Fruit fly (Drosophila melanogaster) whole organism, embryonic: ENCODE measurements around the gene slpr.
A peak's percentile ranks its signal among the peaks of the same experiment; 100 is the strongest.

Source experiments
- Antp ChIP-seq: fragments of 200-800 bp; sonication (Bioruptor generic); optimal IDR thresholded peaks from 3 replicates; lab custom pipeline; 2016; ENCODE audit warnings: missing biosample characterization, missing genetic modification characterization
- Blimp-1 ChIP-seq: fragments of 200-800 bp; sonication (Bioruptor generic); optimal IDR thresholded peaks from 3 replicates; lab custom pipeline; 2018; ENCODE audit warnings: missing biosample characterization, missing genetic modification characterization, mild to moderate bottlenecking, moderate library complexity, missing genetic modification reagents
- CG10321 ChIP-seq: fragments of 200-800 bp; sonication (Bioruptor generic); IDR thresholded peaks from 2 replicates; pipeline ENCODE4 v1.3.6; 2022; ENCODE audit warnings: missing biosample characterization, missing genetic modification characterization
- CG11398 ChIP-seq: fragments of 200-800 bp; sonication (Bioruptor generic); optimal IDR thresholded peaks from 2 replicates; lab custom pipeline; 2016; ENCODE audit warnings: missing biosample characterization, missing genetic modification characterization
- CG11456 ChIP-seq: fragments of 200-800 bp; sonication (Bioruptor generic); IDR thresholded peaks from 3 replicates; pipeline ENCODE4 v1.3.6; 2022; ENCODE audit warnings: missing biosample characterization, missing genetic modification characterization
- CG12071 ChIP-seq: fragments of 200-800 bp; sonication (Bioruptor generic); optimal IDR thresholded peaks from 3 replicates; lab custom pipeline; 2018; ENCODE audit warnings: missing biosample characterization, mild to moderate bottlenecking, missing genetic modification characterization
- CG12104 ChIP-seq: fragments of 200-800 bp; sonication (Bioruptor generic); optimal IDR thresholded peaks from 3 replicates; lab custom pipeline; 2016; ENCODE audit warnings: missing biosample characterization, missing genetic modification characterization
- CG13123 ChIP-seq: fragments of 200-800 bp; sonication (Bioruptor generic); optimal IDR thresholded peaks from 2 replicates; lab custom pipeline; 2016; ENCODE audit warnings: missing biosample characterization, missing genetic modification characterization
- CG13624 ChIP-seq: fragments of 200-800 bp; sonication (Bioruptor generic); optimal IDR thresholded peaks from 2 replicates; lab custom pipeline; 2016; ENCODE audit warnings: missing biosample characterization, missing genetic modification characterization
- CG2889 ChIP-seq: fragments of 200-800 bp; sonication (Bioruptor generic); IDR thresholded peaks from 3 replicates; pipeline ENCODE4 v1.3.6; 2022; ENCODE audit warnings: missing biosample characterization, missing genetic modification characterization
- CG30431 ChIP-seq: fragments of 200-800 bp; sonication (Bioruptor generic); optimal IDR thresholded peaks from 2 replicates; lab custom pipeline; 2017; ENCODE audit warnings: missing biosample characterization, missing genetic modification characterization
- CG3065 ChIP-seq: fragments of 200-800 bp; sonication (Bioruptor generic); optimal IDR thresholded peaks from 2 replicates; lab custom pipeline; 2016; ENCODE audit warnings: missing biosample characterization, missing genetic modification characterization
- CG31441 ChIP-seq: fragments of 200-800 bp; sonication (Bioruptor generic); IDR thresholded peaks from 2 replicates; pipeline ENCODE4 v1.3.6; 2022; ENCODE audit warnings: missing biosample characterization, missing genetic modification characterization
- CG32772 ChIP-seq: fragments of 200-800 bp; sonication (Bioruptor generic); IDR thresholded peaks from 2 replicates; pipeline ENCODE4 v1.3.6; 2022; ENCODE audit warnings: missing biosample characterization, missing genetic modification characterization
- CG4328 ChIP-seq: fragments of 200-800 bp; sonication (Bioruptor generic); optimal IDR thresholded peaks from 3 replicates; lab custom pipeline; 2017; ENCODE audit warnings: missing biosample characterization, missing genetic modification reagents, missing genetic modification characterization
- CG5180 ChIP-seq: fragments of 200-800 bp; sonication (Bioruptor generic); optimal IDR thresholded peaks from 3 replicates; lab custom pipeline; 2017; ENCODE audit warnings: missing biosample characterization, missing genetic modification characterization, mild to moderate bottlenecking, moderate library complexity, missing genetic modification reagents
- CG6813 ChIP-seq: fragments of 200-800 bp; sonication (Bioruptor generic); optimal IDR thresholded peaks from 2 replicates; lab custom pipeline; 2017; ENCODE audit warnings: missing biosample characterization, missing genetic modification characterization, mild to moderate bottlenecking, moderate library complexity, missing genetic modification reagents
- CG8388 ChIP-seq: fragments of 200-800 bp; sonication (Bioruptor generic); optimal IDR thresholded peaks from 2 replicates; lab custom pipeline; 2019; ENCODE audit warnings: missing biosample characterization, mild to moderate bottlenecking, missing genetic modification characterization, moderate library complexity
- CkIIα-i1 ChIP-seq: fragments of 200-800 bp; sonication (Bioruptor generic); IDR thresholded peaks from 2 replicates; pipeline ENCODE4 v1.3.6; 2022; ENCODE audit warnings: missing biosample characterization, missing genetic modification characterization
- Deaf1 ChIP-seq: fragments of 200-800 bp; optimal IDR thresholded peaks from 3 replicates; lab custom pipeline; 2019; ENCODE audit warnings: missing biosample characterization, mild to moderate bottlenecking, missing genetic modification characterization, moderate library complexity
- Dip2 ChIP-seq: fragments of 200-800 bp; sonication (Bioruptor generic); IDR thresholded peaks from 2 replicates; pipeline ENCODE4 v1.3.6; 2022; ENCODE audit warnings: missing biosample characterization, missing genetic modification characterization
- HLH54F ChIP-seq: fragments of 200-800 bp; sonication (Bioruptor generic); optimal IDR thresholded peaks from 3 replicates; lab custom pipeline; 2016; ENCODE audit warnings: missing biosample characterization, missing genetic modification characterization
- Hand ChIP-seq: fragments of 200-800 bp; sonication (Bioruptor generic); optimal IDR thresholded peaks from 2 replicates; lab custom pipeline; 2017; ENCODE audit warnings: mild to moderate bottlenecking, missing biosample characterization, missing genetic modification reagents, missing genetic modification characterization
- NfI ChIP-seq: fragments of 200-800 bp; sonication (Bioruptor generic); optimal IDR thresholded peaks from 3 replicates; lab custom pipeline; 2018; ENCODE audit warnings: missing biosample characterization, mild to moderate bottlenecking, missing genetic modification characterization, moderate library complexity
- Optix ChIP-seq: fragments of 200-800 bp; sonication (Bioruptor generic); IDR thresholded peaks from 3 replicates; pipeline ENCODE4 v1.3.6; 2022; ENCODE audit warnings: missing biosample characterization, missing genetic modification characterization
- Rfx ChIP-seq: fragments of 200-800 bp; sonication (Bioruptor generic); IDR thresholded peaks from 2 replicates; pipeline ENCODE4 v1.3.6; 2022; ENCODE audit warnings: missing biosample characterization, missing genetic modification characterization
- Scr ChIP-seq: fragments of 200-800 bp; sonication (Bioruptor generic); IDR thresholded peaks from 2 replicates; pipeline ENCODE4 v1.3.6; 2022; ENCODE audit warnings: missing biosample characterization, missing genetic modification characterization; ENCODE audit not compliant: partially characterized antibody
- Sry-δ ChIP-seq: fragments of 200-800 bp; sonication (Bioruptor generic); optimal IDR thresholded peaks from 2 replicates; lab custom pipeline; 2016; ENCODE audit warnings: missing biosample characterization, missing genetic modification characterization
- Xrp1 ChIP-seq: fragments of 200-800 bp; sonication (Bioruptor generic); IDR thresholded peaks from 2 replicates; pipeline ENCODE4 v1.3.6; 2022; ENCODE audit warnings: missing biosample characterization, missing genetic modification characterization
- ap ChIP-seq: fragments of 200-800 bp; sonication (Bioruptor generic); IDR thresholded peaks from 2 replicates; pipeline ENCODE4 v1.3.6; 2022; ENCODE audit warnings: missing biosample characterization, missing genetic modification characterization
- bsh ChIP-seq, 2 experiments: fragments of 200-800 bp; sonication (Bioruptor generic); optimal IDR thresholded peaks; 2 replicates each; lab custom pipeline; 2017 to 2018; ENCODE audit warnings: mild to moderate bottlenecking in 2 of 2, missing biosample characterization in 2 of 2, missing genetic modification characterization in 2 of 2, moderate library complexity in 1 of 2
- cato ChIP-seq: fragments of 200-800 bp; sonication (Bioruptor generic); optimal IDR thresholded peaks from 2 replicates; lab custom pipeline; 2016; ENCODE audit warnings: missing biosample characterization, missing genetic modification characterization, borderline replicate concordance
- eve ChIP-seq, 2 experiments: fragments of >200 bp; optimal IDR thresholded peaks; 2 replicates each; lab custom pipeline; 2017; ENCODE audit warnings: missing biosample characterization in 2 of 2, missing genetic modification characterization in 2 of 2
- exex ChIP-seq: fragments of 200-800 bp; sonication (Bioruptor generic); optimal IDR thresholded peaks from 4 replicates; lab custom pipeline; 2018; ENCODE audit warnings: missing biosample characterization, mild to moderate bottlenecking, missing genetic modification characterization, moderate library complexity
- fu2 ChIP-seq: fragments of 200-800 bp; sonication (Bioruptor generic); optimal IDR thresholded peaks from 2 replicates; lab custom pipeline; 2016; ENCODE audit warnings: missing biosample characterization, missing genetic modification characterization
- gcm2 ChIP-seq: fragments of 200-800 bp; sonication (Bioruptor generic); optimal IDR thresholded peaks from 2 replicates; lab custom pipeline; 2016; ENCODE audit warnings: missing biosample characterization, missing genetic modification characterization
- gfzf ChIP-seq: fragments of 200-800 bp; sonication (Bioruptor generic); optimal IDR thresholded peaks from 2 replicates; lab custom pipeline; 2016; ENCODE audit warnings: missing biosample characterization, mild to moderate bottlenecking, missing genetic modification characterization, moderate library complexity
- hb ChIP-seq: fragments of 200-800 bp; sonication (Bioruptor generic); IDR thresholded peaks from 3 replicates; pipeline ENCODE4 v1.3.6; 2022; ENCODE audit warnings: missing biosample characterization, missing genetic modification characterization; ENCODE audit not compliant: partially characterized antibody
- inv ChIP-seq: fragments of 200-800 bp; sonication (Bioruptor generic); IDR thresholded peaks from 2 replicates; pipeline ENCODE4 v1.3.6; 2022; ENCODE audit warnings: missing biosample characterization, missing genetic modification characterization; ENCODE audit not compliant: partially characterized antibody
- jigr1 ChIP-seq: fragments of 200-800 bp; sonication (Bioruptor generic); IDR thresholded peaks from 3 replicates; pipeline ENCODE4 v1.3.6; 2022; ENCODE audit warnings: missing biosample characterization, missing genetic modification characterization
- kah ChIP-seq: fragments of 200-800 bp; sonication (Bioruptor generic); optimal IDR thresholded peaks from 2 replicates; lab custom pipeline; 2018; ENCODE audit warnings: missing biosample characterization, mild to moderate bottlenecking, missing genetic modification characterization
- knrl ChIP-seq: fragments of 200-800 bp; sonication (Bioruptor generic); IDR thresholded peaks from 3 replicates; pipeline ENCODE4 v1.3.6; 2022; ENCODE audit warnings: missing biosample characterization, missing genetic modification characterization; ENCODE audit not compliant: partially characterized antibody
- lola ChIP-seq, 3 experiments: fragments of >200 bp in 2 of 3; fragments of 200-800 bp in 1 of 3; sonication (Bioruptor generic) in 1 of 3; optimal IDR thresholded peaks; 2 replicates each; lab custom pipeline; 2017 to 2019; ENCODE audit warnings: missing biosample characterization in 3 of 3, missing genetic modification characterization in 3 of 3, mild to moderate bottlenecking in 1 of 3, moderate library complexity in 1 of 3
- nau ChIP-seq: fragments of 200-800 bp; sonication (Bioruptor generic); optimal IDR thresholded peaks from 3 replicates; lab custom pipeline; 2017; ENCODE audit warnings: missing biosample characterization, mild to moderate bottlenecking, missing genetic modification characterization, missing genetic modification reagents
- tna ChIP-seq: fragments of 200-800 bp; sonication (Bioruptor generic); IDR thresholded peaks from 2 replicates; pipeline ENCODE4 v1.3.6; 2022; ENCODE audit warnings: missing biosample characterization, missing genetic modification characterization; ENCODE audit not compliant: partially characterized antibody
- toy ChIP-seq: fragments of 200-800 bp; sonication (Bioruptor generic); IDR thresholded peaks from 2 replicates; pipeline ENCODE4 v1.3.6; 2022; ENCODE audit warnings: missing biosample characterization, missing genetic modification characterization
- usp ChIP-seq: fragments of >200 bp; optimal IDR thresholded peaks from 2 replicates; lab custom pipeline; 2017; ENCODE audit warnings: missing biosample characterization, missing genetic modification characterization
- vnd ChIP-seq: fragments of 200-800 bp; sonication (Bioruptor generic); IDR thresholded peaks from 3 replicates; pipeline ENCODE4 v1.3.6; 2022; ENCODE audit warnings: missing biosample characterization, missing genetic modification characterization; ENCODE audit not compliant: partially characterized antibody
- z ChIP-seq: fragments of 200-800 bp; sonication (Bioruptor generic); IDR thresholded peaks from 3 replicates; pipeline ENCODE4 v1.3.6; 2022; ENCODE audit warnings: missing biosample characterization, missing genetic modification characterization
- zen ChIP-seq: fragments of 200-800 bp; sonication (Bioruptor generic); optimal IDR thresholded peaks from 3 replicates; lab custom pipeline; 2018; ENCODE audit warnings: missing biosample characterization, mild to moderate bottlenecking, missing genetic modification characterization, moderate library complexity
- zfh2 ChIP-seq: fragments of 200-800 bp; sonication (Bioruptor generic); optimal IDR thresholded peaks from 2 replicates; lab custom pipeline; 2016; ENCODE audit warnings: missing biosample characterization, missing genetic modification characterization

The slpr gene

DNA sequence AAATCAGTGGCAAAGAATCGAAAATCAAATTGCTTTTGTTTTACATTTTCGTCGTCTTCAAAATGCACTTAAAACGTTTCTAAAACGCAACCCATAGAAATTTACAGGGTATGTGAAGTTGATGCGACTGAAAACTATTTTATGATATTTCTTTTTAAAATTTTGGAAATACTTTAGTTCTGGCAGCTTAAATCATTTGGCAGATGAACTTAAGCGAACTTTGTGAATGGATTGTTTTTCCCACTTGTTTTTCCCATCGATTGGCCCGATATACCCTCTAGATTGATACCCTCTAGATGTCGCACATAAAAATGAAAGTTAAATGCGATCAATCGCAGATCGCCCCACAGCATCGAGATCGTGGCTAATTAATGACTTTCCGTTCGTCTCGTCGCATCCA, 50.8 kb downstream of the slpr start (continued):
- no peak for TF ChIP-seq CG13123
- peak in 1 of 3 experiments; percentile 63 for TF ChIP-seq lola (GFP tag; optimal IDR thresholded peaks at IDR 0.05; lab: Kevin White, UChicago)
- no peak for TF ChIP-seq nau (GFP tag; lab: Kevin White, UChicago)
- peak in 1 of 2 experiments; percentile 88 for TF ChIP-seq bsh (GFP tag; optimal IDR thresholded peaks at IDR 0.05; lab: Kevin White, UChicago)
- no peak for TF ChIP-seq Hand (GFP tag; lab: Kevin White, UChicago)
- no peak for TF ChIP-seq CG11456 (GFP tag; lab: Robert Waterston, UW)
- peak; percentile 21 for TF ChIP-seq CG5180
- no peak for TF ChIP-seq CG13624
- TF ChIP-seq gfzf (GFP tag; lab: Kevin White, UChicago): no peak
- TF ChIP-seq eve (GFP tag; optimal IDR thresholded peaks at IDR 0.05; lab: Kevin White, UChicago): no peak
- TF ChIP-seq CG11398: no peak
- no peak for TF ChIP-seq inv
- TF ChIP-seq kah (GFP tag; lab: Kevin White, UChicago): no peak
- TF ChIP-seq vnd (GFP tag; lab: Robert Waterston, UW): no peak
- TF ChIP-seq Rfx (GFP tag; lab: Robert Waterston, UW): no peak
- TF ChIP-seq Blimp-1: peak; percentile 94
- peak; percentile 71 for TF ChIP-seq Optix (GFP tag; lab: Robert Waterston, UW)
- no peak for TF ChIP-seq Sry-δ (GFP tag; lab: Kevin White, UChicago)
- TF ChIP-seq CG4328 (GFP tag; lab: Kevin White, UChicago): no peak
- TF ChIP-seq jigr1 (GFP tag; lab: Robert Waterston, UW): peak; percentile 37; the same call in 1 of the 3 replicates
- peak; percentile 56 for TF ChIP-seq zen
- TF ChIP-seq CG3065 (GFP tag; lab: Kevin White, UChicago): no peak
- no peak for TF ChIP-seq z (GFP tag; lab: Robert Waterston, UW)
- TF ChIP-seq Antp (GFP tag; lab: Kevin White, UChicago): peak; percentile 38
- no peak for TF ChIP-seq CG10321
- peak; percentile 20 for TF ChIP-seq CG12071 (GFP tag; lab: Kevin White, UChicago)
- no peak for TF ChIP-seq fu2 (GFP tag; lab: Kevin White, UChicago)
- TF ChIP-seq HLH54F (GFP tag; lab: Kevin White, UChicago): no peak
- TF ChIP-seq CG2889 (GFP tag; lab: Robert Waterston, UW): no peak
- TF ChIP-seq exex: no peak
- peak; percentile 32 for TF ChIP-seq NfI (GFP tag; lab: Kevin White, UChicago)
- no peak for TF ChIP-seq toy (GFP tag; lab: Robert Waterston, UW)
- no peak for TF ChIP-seq zfh2 (GFP tag; lab: Kevin White, UChicago)
- TF ChIP-seq CG12104: no peak
- TF ChIP-seq usp (GFP tag; lab: Kevin White, UChicago): no peak
- TF ChIP-seq hb: no peak
- TF ChIP-seq knrl: no peak
- peak; percentile 71 for TF ChIP-seq CG32772 (GFP tag; lab: Robert Waterston, UW)
- no peak for TF ChIP-seq Deaf1 (tag; lab: Kevin White, UChicago)
- no peak for TF ChIP-seq Scr (GFP tag; lab: Robert Waterston, UW)
- peak; percentile 65 for TF ChIP-seq CG31441 (GFP tag; lab: Robert Waterston, UW)
- TF ChIP-seq CkIIα-i1: no peak
- peak; percentile 43 for TF ChIP-seq CG6813 (GFP tag; lab: Kevin White, UChicago)
- TF ChIP-seq Xrp1: peak; percentile 76
- no peak for TF ChIP-seq gcm2 (GFP tag; lab: Kevin White, UChicago)
- no peak for TF ChIP-seq tna
- TF ChIP-seq CG30431: peak; percentile 50
- peak; percentile 74 for TF ChIP-seq CG8388 (GFP tag; lab: Kevin White, UChicago)
- peak; percentile 42 for TF ChIP-seq cato
- no peak for TF ChIP-seq Dip2 (GFP tag; lab: Robert Waterston, UW)
- TF ChIP-seq ap (GFP tag; lab: Robert Waterston, UW): peak; percentile 44; the same call in 1 of the 2 replicates
